Fruit fly (Drosophila melanogaster): Measurements from ENCODE around the gene ppk18.

ppk18 gene

dm6 chr2L:9749745-9750144, 21.1 kb downstream of the ppk18 start, which contains the start of gene Cyp4e3:
TSS of gene Cyp4e3 (minus strand) at chr2L:9750071.
- no peak for TF ChIP-seq Mnt (GFP tag; optimal IDR thresholded peaks at IDR 0.05)
- TF ChIP-seq toe (GFP tag; optimal IDR thresholded peaks at IDR 0.05): no peak
- TF ChIP-seq CG33017 (tag; optimal IDR thresholded peaks at IDR 0.05): no peak
- no peak for TF ChIP-seq Crg-1 (GFP tag; optimal IDR thresholded peaks at IDR 0.05)
- no peak for TF ChIP-seq CG7101 (tag; optimal IDR thresholded peaks at IDR 0.05)
- no peak for TF ChIP-seq Hr96 (GFP tag; optimal IDR thresholded peaks at IDR 0.05)
- TF ChIP-seq CG11617 (GFP tag; optimal IDR thresholded peaks at IDR 0.05): no peak
- no peak for TF ChIP-seq CG12768 (GFP tag; optimal IDR thresholded peaks at IDR 0.05)
- TF ChIP-seq Clk (GFP tag; optimal IDR thresholded peaks at IDR 0.05): no peak
- TF ChIP-seq CG5204 (GFP tag; optimal IDR thresholded peaks at IDR 0.05): no peak
- no peak for TF ChIP-seq tj (GFP tag; optimal IDR thresholded peaks at IDR 0.05)
- TF ChIP-seq CG1620 (GFP tag; optimal IDR thresholded peaks at IDR 0.05): no peak
- no peak for TF ChIP-seq CG7045 (GFP tag; optimal IDR thresholded peaks at IDR 0.05)
- no peak for TF ChIP-seq pad (GFP tag; optimal IDR thresholded peaks at IDR 0.05)
- no peak for TF ChIP-seq CG14711 (tag; optimal IDR thresholded peaks at IDR 0.05)

- no peak for TF ChIP-seq bab1 (GFP tag; optimal IDR thresholded peaks at IDR 0.05)
- TF ChIP-seq CG1620 (GFP tag; optimal IDR thresholded peaks at IDR 0.05): no peak
- no peak for TF ChIP-seq CG33017 (tag; optimal IDR thresholded peaks at IDR 0.05)
- no peak for TF ChIP-seq CG7101 (tag; optimal IDR thresholded peaks at IDR 0.05)
- TF ChIP-seq kay (GFP tag; ENCODE audit: borderline replicate concordance): no peak
- TF ChIP-seq Crg-1 (GFP tag; optimal IDR thresholded peaks at IDR 0.05): no peak
- TF ChIP-seq CG7045 (GFP tag; optimal IDR thresholded peaks at IDR 0.05): no peak
- TF ChIP-seq Hr96 (GFP tag; optimal IDR thresholded peaks at IDR 0.05): no peak
- no peak for TF ChIP-seq cic (GFP tag; optimal IDR thresholded peaks at IDR 0.05)
- no peak for TF ChIP-seq toe (GFP tag; optimal IDR thresholded peaks at IDR 0.05)
- no peak for TF ChIP-seq CG12768 (GFP tag; optimal IDR thresholded peaks at IDR 0.05)
- TF ChIP-seq CG5204 (GFP tag; optimal IDR thresholded peaks at IDR 0.05): no peak
- TF ChIP-seq cnc (optimal IDR thresholded peaks at IDR 0.05): no peak
Measured at dm6 chr2L:9746236-9747225, 24.3 kb downstream of the ppk18 start, which contains the start of gene Nckx30C. TSS of gene Nckx30C (minus strand) at chr2L:9746495.

- TF ChIP-seq Mnt (GFP tag; optimal IDR thresholded peaks at IDR 0.05) (no peak), tj (GFP tag; optimal IDR thresholded peaks at IDR 0.05) (no peak)
Measured at dm6 chr2L:9744634-9745033, 26.2 kb downstream of the ppk18 start.

dm6 chr2L:9743823-9744222, 27.0 kb downstream of the ppk18 start:
- TF ChIP-seq CG1620 (GFP tag; optimal IDR thresholded peaks at IDR 0.05) (no peak), cic (GFP tag; optimal IDR thresholded peaks at IDR 0.05) (no peak), tj (GFP tag; optimal IDR thresholded peaks at IDR 0.05) (no peak), toe (GFP tag; optimal IDR thresholded peaks at IDR 0.05) (no peak), Hr96 (GFP tag; optimal IDR thresholded peaks at IDR 0.05) (no peak)

dm6 chr2L:9739685-9740084, 31.1 kb downstream of the ppk18 start:
- no peak for TF ChIP-seq Hr96 (GFP tag; optimal IDR thresholded peaks at IDR 0.05)
- no peak for TF ChIP-seq CG33017 (tag; optimal IDR thresholded peaks at IDR 0.05)
- TF ChIP-seq toe (GFP tag; optimal IDR thresholded peaks at IDR 0.05): no peak
- TF ChIP-seq CG11617 (GFP tag; optimal IDR thresholded peaks at IDR 0.05): no peak
- TF ChIP-seq cic (GFP tag; optimal IDR thresholded peaks at IDR 0.05): no peak
- TF ChIP-seq Mnt (GFP tag; optimal IDR thresholded peaks at IDR 0.05): no peak

dm6 chr2L:9737803-9738202, 33.0 kb downstream of the ppk18 start:
- TF ChIP-seq bab1 (GFP tag; optimal IDR thresholded peaks at IDR 0.05) (no peak), CG33017 (tag; optimal IDR thresholded peaks at IDR 0.05) (peak; percentile 15), CG12768 (GFP tag; optimal IDR thresholded peaks at IDR 0.05) (no peak), CG14711 (tag; optimal IDR thresholded peaks at IDR 0.05) (no peak), CG7101 (tag; optimal IDR thresholded peaks at IDR 0.05) (peak; percentile 18), cic (GFP tag; optimal IDR thresholded peaks at IDR 0.05) (no peak), toe (GFP tag; optimal IDR thresholded peaks at IDR 0.05) (peak; percentile 16), CG5204 (GFP tag; optimal IDR thresholded peaks at IDR 0.05) (peak; percentile 21), CG7045 (GFP tag; optimal IDR thresholded peaks at IDR 0.05) (peak; percentile 34)

- no peak for TF ChIP-seq CG14711 (tag; optimal IDR thresholded peaks at IDR 0.05)
- peak; percentile 52 for TF ChIP-seq kay (GFP tag; ENCODE audit: borderline replicate concordance)
- no peak for TF ChIP-seq CG5204 (GFP tag; optimal IDR thresholded peaks at IDR 0.05)
Measured at dm6 chr2L:9737360-9737759, 33.4 kb downstream of the ppk18 start.

Data from whole organism, adult.